Fruit fly (Drosophila melanogaster) whole organism, adult: Measurements from ENCODE around the gene Deaf1.

Experiments
- CG14711 ChIP-seq: fragments of 200-800 bp; sonication (Bioruptor generic); optimal IDR thresholded peaks from 2 replicates; lab custom pipeline; 2018; ENCODE audit warnings: missing biosample characterization, mild to moderate bottlenecking, missing genetic modification characterization, moderate library complexity
- CG1620 ChIP-seq: fragments of 200-800 bp; sonication (Bioruptor generic); optimal IDR thresholded peaks from 2 replicates; lab custom pipeline; 2016; ENCODE audit warnings: missing biosample characterization, missing genetic modification characterization
- CG5204 ChIP-seq: fragments of 200-800 bp; sonication (Bioruptor generic); optimal IDR thresholded peaks from 2 replicates; lab custom pipeline; 2016; ENCODE audit warnings: missing biosample characterization, missing genetic modification characterization
- Clk ChIP-seq: fragments of 200-800 bp; sonication (Bioruptor generic); optimal IDR thresholded peaks from 2 replicates; lab custom pipeline; 2017; ENCODE audit warnings: missing biosample characterization, missing genetic modification characterization
- Crg-1 ChIP-seq: fragments of 200-800 bp; sonication (Bioruptor generic); optimal IDR thresholded peaks from 2 replicates; lab custom pipeline; 2016; ENCODE audit warnings: missing biosample characterization, missing genetic modification characterization
- Mnt ChIP-seq: fragments of 200-800 bp; sonication (Bioruptor generic); optimal IDR thresholded peaks from 2 replicates; lab custom pipeline; 2016; ENCODE audit warnings: missing biosample characterization, mild to moderate bottlenecking, missing genetic modification characterization
- bab1 ChIP-seq: fragments of 200-800 bp; sonication (Bioruptor generic); optimal IDR thresholded peaks from 3 replicates; lab custom pipeline; 2019; ENCODE audit warnings: missing biosample characterization, mild to moderate bottlenecking, missing genetic modification characterization, moderate library complexity
- cnc ChIP-seq, 2 experiments: fragments of >200 bp; optimal IDR thresholded peaks; 2 replicates each; lab custom pipeline; 2017
- kay ChIP-seq: fragments of 200-800 bp; sonication (Bioruptor generic); peaks from one replicate; lab custom pipeline; 2016; ENCODE audit warnings: missing biosample characterization, missing genetic modification characterization, borderline replicate concordance
- tj ChIP-seq: fragments of 200-800 bp; sonication (Bioruptor generic); optimal IDR thresholded peaks from 3 replicates; lab custom pipeline; 2017; ENCODE audit warnings: missing biosample characterization, mild to moderate bottlenecking, missing genetic modification characterization, moderate library complexity

DNA sequence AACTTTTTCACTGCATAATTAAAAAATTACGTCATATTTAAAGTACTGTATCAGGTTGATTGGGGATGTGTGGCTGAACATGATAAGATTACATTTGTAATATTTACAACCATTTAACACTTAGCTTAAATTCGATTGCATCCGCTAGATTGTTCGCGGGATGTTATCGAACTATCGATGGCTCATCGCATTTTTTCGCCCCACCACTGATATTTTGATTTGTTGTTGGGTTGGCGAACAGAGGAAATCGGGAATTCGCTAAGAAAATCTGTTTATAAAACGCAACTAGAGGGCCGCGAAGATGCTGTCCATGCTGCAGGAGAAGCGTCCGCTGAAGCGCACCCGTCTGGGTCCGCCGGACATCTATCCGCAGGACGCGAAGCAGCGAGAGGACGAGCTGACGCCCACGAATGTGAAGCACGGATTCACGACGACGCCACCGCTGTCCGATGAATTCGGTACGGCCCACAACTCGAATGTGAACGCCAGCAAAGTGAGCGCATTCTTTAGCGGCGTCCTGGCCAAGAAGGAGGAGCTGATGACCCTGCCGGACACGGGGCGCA lies 18.5 kb downstream of the Deaf1 start, which contains the start of gene kto:
- TF ChIP-seq cnc (optimal IDR thresholded peaks at IDR 0.05; lab: Kevin White, UChicago), result no peak
- TF ChIP-seq kay (GFP tag; lab: Kevin White, UChicago), result no peak
- TF ChIP-seq Crg-1 (GFP tag; lab: Kevin White, UChicago), result no peak
- TF ChIP-seq CG1620 (GFP tag; lab: Kevin White, UChicago), result no peak
- no peak for TF ChIP-seq Clk (GFP tag; lab: Kevin White, UChicago)
- no peak for TF ChIP-seq tj
- TF ChIP-seq bab1 (GFP tag; lab: Kevin White, UChicago), result peak; percentile 35
- no peak for TF ChIP-seq CG5204 (GFP tag; lab: Kevin White, UChicago)
- TF ChIP-seq CG14711, result no peak
- no peak for TF ChIP-seq Mnt (GFP tag; lab: Kevin White, UChicago)
